Fruit fly (Drosophila melanogaster) whole organism, adult: ENCODE results near the gene Ravus.

Experiments
- CG11617 ChIP-seq: fragments of 200-800 bp; sonication (Bioruptor generic); optimal IDR thresholded peaks from 2 replicates; lab custom pipeline; 2017; ENCODE audit warnings: mild to moderate bottlenecking, missing biosample characterization, missing genetic modification reagents, missing genetic modification characterization
- CG12768 ChIP-seq: fragments of 200-800 bp; sonication (Bioruptor generic); optimal IDR thresholded peaks from 2 replicates; lab custom pipeline; 2017; ENCODE audit warnings: missing biosample characterization, missing genetic modification characterization, mild to moderate bottlenecking, moderate library complexity, missing genetic modification reagents
- CG14711 ChIP-seq: fragments of 200-800 bp; sonication (Bioruptor generic); optimal IDR thresholded peaks from 2 replicates; lab custom pipeline; 2018; ENCODE audit warnings: missing biosample characterization, mild to moderate bottlenecking, missing genetic modification characterization, moderate library complexity
- CG1620 ChIP-seq: fragments of 200-800 bp; sonication (Bioruptor generic); optimal IDR thresholded peaks from 2 replicates; lab custom pipeline; 2016; ENCODE audit warnings: missing biosample characterization, missing genetic modification characterization
- CG33017 ChIP-seq: fragments of 200-800 bp; sonication (Bioruptor generic); optimal IDR thresholded peaks from 2 replicates; lab custom pipeline; 2018; ENCODE audit warnings: missing biosample characterization, mild to moderate bottlenecking, missing genetic modification characterization, moderate library complexity
- CG5204 ChIP-seq: fragments of 200-800 bp; sonication (Bioruptor generic); optimal IDR thresholded peaks from 2 replicates; lab custom pipeline; 2016; ENCODE audit warnings: missing biosample characterization, missing genetic modification characterization
- CG7045 ChIP-seq: fragments of 200-800 bp; sonication (Bioruptor generic); optimal IDR thresholded peaks from 2 replicates; lab custom pipeline; 2017; ENCODE audit warnings: missing biosample characterization, mild to moderate bottlenecking, missing genetic modification characterization
- CG7101 ChIP-seq: fragments of 200-800 bp; sonication (Bioruptor generic); optimal IDR thresholded peaks from 2 replicates; lab custom pipeline; 2018; ENCODE audit warnings: missing biosample characterization, mild to moderate bottlenecking, missing genetic modification characterization, moderate library complexity
- Clk ChIP-seq: fragments of 200-800 bp; sonication (Bioruptor generic); optimal IDR thresholded peaks from 2 replicates; lab custom pipeline; 2017; ENCODE audit warnings: missing biosample characterization, missing genetic modification characterization
- Crg-1 ChIP-seq: fragments of 200-800 bp; sonication (Bioruptor generic); optimal IDR thresholded peaks from 2 replicates; lab custom pipeline; 2016; ENCODE audit warnings: missing biosample characterization, missing genetic modification characterization
- Hr96 ChIP-seq: fragments of 200-800 bp; sonication (Bioruptor generic); optimal IDR thresholded peaks from 2 replicates; lab custom pipeline; 2016; ENCODE audit warnings: missing biosample characterization, missing genetic modification characterization
- Mnt ChIP-seq: fragments of 200-800 bp; sonication (Bioruptor generic); optimal IDR thresholded peaks from 2 replicates; lab custom pipeline; 2016; ENCODE audit warnings: missing biosample characterization, mild to moderate bottlenecking, missing genetic modification characterization
- bab1 ChIP-seq: fragments of 200-800 bp; sonication (Bioruptor generic); optimal IDR thresholded peaks from 3 replicates; lab custom pipeline; 2019; ENCODE audit warnings: missing biosample characterization, mild to moderate bottlenecking, missing genetic modification characterization, moderate library complexity
- cic ChIP-seq: fragments of 200-800 bp; sonication (Bioruptor generic); optimal IDR thresholded peaks from 2 replicates; lab custom pipeline; 2017; ENCODE audit warnings: missing biosample characterization, mild to moderate bottlenecking, missing genetic modification characterization, moderate library complexity
- cnc ChIP-seq, 2 experiments: fragments of >200 bp; optimal IDR thresholded peaks; 2 replicates each; lab custom pipeline; 2017
- kay ChIP-seq: fragments of 200-800 bp; sonication (Bioruptor generic); peaks from one replicate; lab custom pipeline; 2016; ENCODE audit warnings: missing biosample characterization, missing genetic modification characterization, borderline replicate concordance
- ovo ChIP-seq: fragments of 200-800 bp; sonication (Bioruptor generic); optimal IDR thresholded peaks from 2 replicates; lab custom pipeline; 2016; ENCODE audit warnings: missing biosample characterization, missing genetic modification characterization
- pad ChIP-seq: fragments of 200-800 bp; sonication (Bioruptor generic); optimal IDR thresholded peaks from 3 replicates; lab custom pipeline; 2017; ENCODE audit warnings: missing biosample characterization, missing genetic modification characterization, mild to moderate bottlenecking, moderate library complexity, missing genetic modification reagents
- tj ChIP-seq: fragments of 200-800 bp; sonication (Bioruptor generic); optimal IDR thresholded peaks from 3 replicates; lab custom pipeline; 2017; ENCODE audit warnings: missing biosample characterization, mild to moderate bottlenecking, missing genetic modification characterization, moderate library complexity
- toe ChIP-seq: fragments of 200-800 bp; sonication (Bioruptor generic); optimal IDR thresholded peaks from 2 replicates; lab custom pipeline; 2016; ENCODE audit warnings: missing biosample characterization, missing genetic modification characterization

The Ravus gene

dm6 chr3R:13270648-13271047 is 6.8 kb upstream of the Ravus start:
- TF ChIP-seq pad (GFP tag; lab: Kevin White, UChicago), result no peak
- no peak for TF ChIP-seq CG12768
- TF ChIP-seq toe, result no peak
- no peak for TF ChIP-seq cnc (optimal IDR thresholded peaks at IDR 0.05; lab: Kevin White, UChicago)
- TF ChIP-seq Clk (GFP tag; lab: Kevin White, UChicago), result no peak
- no peak for TF ChIP-seq CG5204

- TF ChIP-seq Clk (GFP tag; lab: Kevin White, UChicago) (no peak), Mnt (GFP tag; lab: Kevin White, UChicago) (no peak), toe (no peak), cnc (optimal IDR thresholded peaks at IDR 0.05; lab: Kevin White, UChicago) (no peak), tj (GFP tag; lab: Kevin White, UChicago) (no peak), CG5204 (no peak), Hr96 (GFP tag; lab: Kevin White, UChicago) (no peak), bab1 (GFP tag; lab: Kevin White, UChicago) (no peak), Crg-1 (GFP tag; lab: Kevin White, UChicago) (no peak), ovo (GFP tag; lab: Kevin White, UChicago) (no peak), CG1620 (GFP tag; lab: Kevin White, UChicago) (no peak), CG7101 (tag; lab: Kevin White, UChicago) (no peak), CG33017 (tag; lab: Kevin White, UChicago) (no peak), CG14711 (tag; lab: Kevin White, UChicago) (no peak)
Measured at dm6 chr3R:13261706-13262105, 2.2 kb downstream of the Ravus start.

dm6 chr3R:13260114-13260673 is 3.7 kb downstream of the Ravus start, which contains the start of gene CG11686:
TSS of gene CG11686 (plus strand) at chr3R:13260356.
- no peak for TF ChIP-seq tj (GFP tag; lab: Kevin White, UChicago)
- TF ChIP-seq CG14711 (tag; lab: Kevin White, UChicago), result peak; percentile 94
- no peak for TF ChIP-seq cnc (optimal IDR thresholded peaks at IDR 0.05; lab: Kevin White, UChicago)
- TF ChIP-seq kay, result no peak
- no peak for TF ChIP-seq CG33017 (tag; lab: Kevin White, UChicago)
- no peak for TF ChIP-seq ovo (GFP tag; lab: Kevin White, UChicago)
- peak; percentile 6 for TF ChIP-seq CG5204
- no peak for TF ChIP-seq Crg-1 (GFP tag; lab: Kevin White, UChicago)
- TF ChIP-seq Mnt (GFP tag; lab: Kevin White, UChicago), result peak; percentile 27
- TF ChIP-seq cic (GFP tag; lab: Kevin White, UChicago), result no peak
- no peak for TF ChIP-seq Hr96 (GFP tag; lab: Kevin White, UChicago)
- no peak for TF ChIP-seq CG11617 (GFP tag; lab: Kevin White, UChicago)
- TF ChIP-seq CG1620 (GFP tag; lab: Kevin White, UChicago), result no peak
- TF ChIP-seq toe, result no peak
- TF ChIP-seq CG12768, result peak; percentile 49
- no peak for TF ChIP-seq CG7045
- peak; percentile 28 for TF ChIP-seq bab1 (GFP tag; lab: Kevin White, UChicago)
- TF ChIP-seq pad (GFP tag; lab: Kevin White, UChicago), result no peak
- TF ChIP-seq Clk (GFP tag; lab: Kevin White, UChicago), result no peak
- no peak for TF ChIP-seq CG7101 (tag; lab: Kevin White, UChicago)

- peak; percentile 22 for TF ChIP-seq CG12768
- TF ChIP-seq kay, result peak; percentile 80
- TF ChIP-seq CG7045, result no peak
- TF ChIP-seq Crg-1 (GFP tag; lab: Kevin White, UChicago), result no peak
- no peak for TF ChIP-seq Clk (GFP tag; lab: Kevin White, UChicago)
- no peak for TF ChIP-seq Hr96 (GFP tag; lab: Kevin White, UChicago)
- no peak for TF ChIP-seq toe
Measured at dm6 chr3R:13258696-13259567, 4.9 kb downstream of the Ravus start, which contains the start of gene Ace. TSS of gene Ace (minus strand) at chr3R:13259517.

- TF ChIP-seq bab1 (GFP tag; lab: Kevin White, UChicago) (no peak), CG11617 (GFP tag; lab: Kevin White, UChicago) (no peak), ovo (GFP tag; lab: Kevin White, UChicago) (no peak), Crg-1 (GFP tag; lab: Kevin White, UChicago) (no peak), CG7101 (tag; lab: Kevin White, UChicago) (no peak), Mnt (GFP tag; lab: Kevin White, UChicago) (no peak), toe (no peak), CG1620 (GFP tag; lab: Kevin White, UChicago) (no peak), tj (GFP tag; lab: Kevin White, UChicago) (no peak), CG7045 (no peak), CG5204 (no peak), cnc (optimal IDR thresholded peaks at IDR 0.05; lab: Kevin White, UChicago) (no peak), CG12768 (no peak)
Measured at dm6 chr3R:13257110-13257509, 6.8 kb downstream of the Ravus start.

- TF ChIP-seq CG7101 (tag; lab: Kevin White, UChicago) (no peak), kay (no peak), CG14711 (tag; lab: Kevin White, UChicago) (no peak), Mnt (GFP tag; lab: Kevin White, UChicago) (no peak), toe (no peak), CG33017 (tag; lab: Kevin White, UChicago) (no peak), CG5204 (no peak), Clk (GFP tag; lab: Kevin White, UChicago) (no peak), ovo (GFP tag; lab: Kevin White, UChicago) (no peak), CG1620 (GFP tag; lab: Kevin White, UChicago) (no peak), CG11617 (GFP tag; lab: Kevin White, UChicago) (no peak)
Measured at dm6 chr3R:13241726-13242125, 22.1 kb downstream of the Ravus start.
